Fruit fly (Drosophila melanogaster): Measurements from ENCODE around the gene Srg3.

Gene Srg3

DNA sequence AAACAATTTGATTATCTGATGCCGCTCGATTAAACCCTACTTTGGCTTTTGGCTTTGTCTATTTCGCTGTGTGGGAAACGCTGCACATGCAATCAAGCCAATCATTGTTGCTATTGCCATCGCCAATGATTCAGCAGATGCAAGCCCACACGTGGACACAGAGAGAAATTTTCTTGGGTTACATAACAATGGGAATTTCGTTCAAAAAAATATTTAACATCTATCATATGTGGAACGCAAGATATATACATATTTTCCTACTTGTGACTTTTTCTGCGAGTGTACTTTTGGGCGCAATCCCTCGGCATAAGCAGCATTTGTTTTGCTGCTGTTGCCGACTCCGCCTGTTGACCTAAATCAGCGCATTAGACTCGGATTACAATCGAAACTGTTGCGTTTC lies 23.7 kb upstream of the Srg3 start (continued):
- TF ChIP-seq CG10631 (GFP tag; optimal IDR thresholded peaks at IDR 0.05) (no peak), CG6854 (GFP tag; optimal IDR thresholded peaks at IDR 0.05) (no peak), Gug (GFP tag; IDR thresholded peaks at IDR 0.05) (peak; percentile 74), CG8319 (GFP tag; optimal IDR thresholded peaks at IDR 0.05) (peak; percentile 30), achi (GFP tag; optimal IDR thresholded peaks at IDR 0.05) (peak; percentile 39), net (GFP tag; optimal IDR thresholded peaks at IDR 0.05) (peak; percentile 44), spab (GFP tag; optimal IDR thresholded peaks at IDR 0.05) (no peak), CG16779 (tag; optimal IDR thresholded peaks at IDR 0.05) (no peak), CG31627 (GFP tag; optimal IDR thresholded peaks at IDR 0.05) (peak; percentile 70), CG15336 (GFP tag; IDR thresholded peaks at IDR 0.05) (peak; percentile 85), CG6808 (GFP tag; optimal IDR thresholded peaks at IDR 0.05) (no peak), Blimp-1 (GFP tag; optimal IDR thresholded peaks at IDR 0.05) (no peak), topi (GFP tag; optimal IDR thresholded peaks at IDR 0.05) (peak; percentile 72), CG6276 (GFP tag; optimal IDR thresholded peaks at IDR 0.05) (peak; percentile 67), OdsH (GFP tag; optimal IDR thresholded peaks at IDR 0.05) (peak; percentile 69), fkh (GFP tag; optimal IDR thresholded peaks at IDR 0.05) (no peak), Sox14 (GFP tag; optimal IDR thresholded peaks at IDR 0.05) (peak; percentile 47), Hr38 (GFP tag; optimal IDR thresholded peaks at IDR 0.05) (no peak), CG34406 (GFP tag; optimal IDR thresholded peaks at IDR 0.05) (peak; percentile 63), ss (GFP tag; optimal IDR thresholded peaks at IDR 0.05) (no peak)

DNA sequence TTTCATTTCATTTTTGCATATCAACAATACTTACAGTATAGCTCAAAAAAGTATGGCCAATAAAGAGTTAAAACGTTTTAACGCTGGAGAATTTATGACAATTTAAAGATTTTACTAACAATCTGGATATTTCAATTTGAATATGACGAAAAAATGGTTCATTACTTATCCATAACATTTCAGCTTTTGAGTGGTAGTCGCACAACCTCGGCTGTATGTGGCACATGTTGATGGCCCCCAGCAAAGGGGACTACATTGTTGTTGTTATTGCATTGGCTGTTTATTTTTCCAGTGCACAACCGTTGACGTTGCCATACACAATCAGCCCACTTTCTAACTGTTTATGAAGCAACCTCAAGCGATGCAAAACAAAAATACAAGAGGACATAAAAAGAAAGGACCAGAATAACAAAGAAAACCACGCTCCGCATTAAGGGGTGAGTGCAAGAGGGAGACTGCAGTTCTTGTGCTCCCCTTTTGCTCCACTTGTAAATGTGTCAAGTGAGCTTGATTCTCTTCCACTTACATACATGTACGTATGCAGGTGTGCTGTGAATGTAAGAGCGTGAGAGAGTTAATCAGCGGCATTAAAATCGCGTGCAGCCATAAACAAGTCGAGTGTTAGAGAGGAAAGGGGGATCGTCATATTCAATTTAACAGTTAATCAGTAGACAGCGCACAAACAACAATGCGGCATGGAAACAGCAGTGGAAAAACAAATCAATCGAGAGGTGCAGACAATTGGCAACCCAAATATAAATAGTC lies 22.8 kb upstream of the Srg3 start:
- peak; percentile 87 for TF ChIP-seq fd85E (GFP tag; optimal IDR thresholded peaks at IDR 0.05)
- TF ChIP-seq esn (GFP tag; optimal IDR thresholded peaks at IDR 0.05), result peak; percentile 99
- TF ChIP-seq CG15336 (GFP tag; IDR thresholded peaks at IDR 0.05), result peak; percentile 98
- TF ChIP-seq achi (GFP tag; optimal IDR thresholded peaks at IDR 0.05), result peak; percentile 96
- peak; percentile 95 for TF ChIP-seq CG11762 (GFP tag; optimal IDR thresholded peaks at IDR 0.05; ENCODE audit: insufficient read depth)
- peak; percentile 97 for TF ChIP-seq cyc (GFP tag; optimal IDR thresholded peaks at IDR 0.05)
- peak; percentile 95 for TF ChIP-seq Ets21C (GFP tag; optimal IDR thresholded peaks at IDR 0.05)
- TF ChIP-seq CG10631 (GFP tag; optimal IDR thresholded peaks at IDR 0.05), result peak; percentile 94
- TF ChIP-seq lz (GFP tag; optimal IDR thresholded peaks at IDR 0.05), result peak; percentile 98
- peak; percentile 97 for TF ChIP-seq CG34406 (GFP tag; optimal IDR thresholded peaks at IDR 0.05)
- TF ChIP-seq Blimp-1 (GFP tag; optimal IDR thresholded peaks at IDR 0.05), result peak; percentile 91
- TF ChIP-seq Smox (GFP tag; optimal IDR thresholded peaks at IDR 0.05), result peak; percentile 98
- TF ChIP-seq pdm3 (GFP tag; optimal IDR thresholded peaks at IDR 0.05), result peak; percentile 97
- peak; percentile 94 for TF ChIP-seq CG6276 (GFP tag; optimal IDR thresholded peaks at IDR 0.05)
- TF ChIP-seq acj6 (GFP tag; optimal IDR thresholded peaks at IDR 0.05), result peak; percentile 96
- peak; percentile 94 for TF ChIP-seq CG16779 (tag; optimal IDR thresholded peaks at IDR 0.05)
- peak; percentile 97 for TF ChIP-seq Ets96B (tag; optimal IDR thresholded peaks at IDR 0.05)
- peak; percentile 98 for TF ChIP-seq CG8119 (GFP tag; IDR thresholded peaks at IDR 0.05)
- TF ChIP-seq CG6792 (GFP tag; optimal IDR thresholded peaks at IDR 0.05), result peak; percentile 98
- TF ChIP-seq Eip78C (GFP tag), result peak; percentile 99
- TF ChIP-seq fd59A (GFP tag; optimal IDR thresholded peaks at IDR 0.05), result peak; percentile 95
- peak; percentile 84 for TF ChIP-seq Lpt (GFP tag; optimal IDR thresholded peaks at IDR 0.05)
- TF ChIP-seq CG10669 (GFP tag; optimal IDR thresholded peaks at IDR 0.05), result peak; percentile 97
- peak; percentile 96 for TF ChIP-seq CG6854 (GFP tag; optimal IDR thresholded peaks at IDR 0.05)
- TF ChIP-seq eg (GFP tag; IDR thresholded peaks at IDR 0.05), result peak; percentile 98
- TF ChIP-seq spab (GFP tag; optimal IDR thresholded peaks at IDR 0.05), result peak; percentile 93
- peak; percentile 89 for TF ChIP-seq vri (GFP tag; optimal IDR thresholded peaks at IDR 0.05)
- TF ChIP-seq fkh (GFP tag; optimal IDR thresholded peaks at IDR 0.05), result no peak
- TF ChIP-seq CG9139 (GFP tag; optimal IDR thresholded peaks at IDR 0.05), result peak; percentile 94
- peak; percentile 89 for TF ChIP-seq dac (GFP tag; optimal IDR thresholded peaks at IDR 0.05)
- TF ChIP-seq Sox14 (GFP tag; optimal IDR thresholded peaks at IDR 0.05), result peak; percentile 98
- peak; percentile 95 for TF ChIP-seq Hr4 (GFP tag; optimal IDR thresholded peaks at IDR 0.05)
- TF ChIP-seq Sox102F (GFP tag; optimal IDR thresholded peaks at IDR 0.05), result peak; percentile 98
- TF ChIP-seq CG8632 (GFP tag; optimal IDR thresholded peaks at IDR 0.05), result peak; percentile 97
- TF ChIP-seq Sox15 (GFP tag; optimal IDR thresholded peaks at IDR 0.05), result peak; percentile 92
- TF ChIP-seq CG11294 (GFP tag; IDR thresholded peaks at IDR 0.05), result peak; percentile 88
- TF ChIP-seq CG32006 (GFP tag; optimal IDR thresholded peaks at IDR 0.05), result peak; percentile 95
- peak; percentile 93 for TF ChIP-seq Gug (GFP tag; IDR thresholded peaks at IDR 0.05)
- TF ChIP-seq svp (GFP tag), result peak; percentile 99

Data from whole organism, prepupa.